Worm (Caenorhabditis elegans) whole organism, late embryonic: ENCODE results near the gene ZK1240.11.

Experiments used
- elt-2 ChIP-seq: sonication (generic microtip); optimal IDR thresholded peaks from 2 replicates; lab custom pipeline; 2016; ENCODE audit warnings: missing genetic modification reagents, missing genetic modification characterization, missing compliant biosample characterization
- fkh-10 ChIP-seq: fragments of 150-350 bp; optimal IDR thresholded peaks from 2 replicates; lab custom pipeline; 2014; ENCODE audit warnings: missing biosample characterization, missing genetic modification reagents, missing genetic modification characterization
- gmeb-2 ChIP-seq: sonication (generic microtip); optimal IDR thresholded peaks from 2 replicates; lab custom pipeline; 2016; ENCODE audit warnings: missing genetic modification characterization, inconsistent platforms, missing compliant biosample characterization
- hlh-30 ChIP-seq: sonication (generic microtip); optimal IDR thresholded peaks from 2 replicates; lab custom pipeline; 2017; ENCODE audit warnings: antibody characterized with exemption, missing genetic modification characterization, missing compliant biosample characterization; ENCODE audit not compliant: insufficient read depth
- pqm-1 ChIP-seq: sonication (generic microtip); optimal IDR thresholded peaks from 2 replicates; lab custom pipeline; 2016; ENCODE audit warnings: missing genetic modification characterization, missing compliant biosample characterization
- sox-2 ChIP-seq: fragments of 200-800 bp; sonication (Bioruptor generic); IDR thresholded peaks from 2 replicates; pipeline ENCODE4 v1.3.6; 2022; ENCODE audit warnings: missing genetic modification reagents, missing genetic modification characterization, missing compliant biosample characterization
- syd-9 ChIP-seq: sonication (generic microtip); optimal IDR thresholded peaks from 2 replicates; lab custom pipeline; 2016; ENCODE audit warnings: mild to moderate bottlenecking, missing genetic modification characterization, moderate library complexity, missing compliant biosample characterization
- unc-86 ChIP-seq: sonication (generic microtip); optimal IDR thresholded peaks from 2 replicates; lab custom pipeline; 2016; ENCODE audit warnings: missing genetic modification characterization, missing compliant biosample characterization

DNA sequence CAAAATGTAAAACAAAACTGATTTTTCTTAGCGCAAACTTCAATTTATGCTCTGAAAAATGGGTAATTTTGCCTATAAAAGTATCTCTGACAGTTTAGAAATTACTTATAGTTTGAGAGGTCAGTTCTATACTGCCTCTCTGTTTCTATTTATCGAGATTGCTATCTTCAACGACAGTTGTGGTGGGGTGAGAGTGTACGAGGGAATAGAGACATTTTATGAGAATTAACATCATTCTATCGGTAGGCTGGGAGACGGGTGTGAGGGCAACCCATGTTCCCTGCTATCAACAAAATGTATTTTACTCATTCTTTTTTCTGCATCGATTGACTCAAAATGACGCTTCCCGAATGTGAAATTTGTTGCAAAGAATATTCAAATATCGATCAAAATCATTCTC lies 5.0 kb upstream of the ZK1240.11 start, which contains the start of gene ZK1240.3:
- TF ChIP-seq gmeb-2 (tag; lab: Kevin White, UChicago) (no peak), sox-2 (GFP tag; lab: Robert Waterston, UW) (no peak), syd-9 (no peak), elt-2 (tag; lab: Kevin White, UChicago) (peak; percentile 17), unc-86 (tag; lab: Kevin White, UChicago) (no peak), fkh-10 (GFP tag; lab: Kevin White, UChicago) (no peak), hlh-30 (tag; lab: Kevin White, UChicago) (no peak), pqm-1 (tag; lab: Kevin White, UChicago) (no peak)
